Fruit fly (Drosophila melanogaster): ENCODE data around the gene Mst98Cb.

Gene Mst98Cb

dm6 chr3R:28336046-28336771 is 43.6 kb downstream of the Mst98Cb start, which contains the start of gene larp (continued):
- TF ChIP-seq CG6792 (GFP tag; optimal IDR thresholded peaks at IDR 0.05) (peak; percentile 25), salr (GFP tag; optimal IDR thresholded peaks at IDR 0.05) (peak in 1 of 2 experiments; percentile 38), svp (GFP tag) (peak; percentile 80), CG4318 (GFP tag; optimal IDR thresholded peaks at IDR 0.05) (no peak), fd59A (GFP tag; optimal IDR thresholded peaks at IDR 0.05) (no peak), CG8319 (GFP tag; optimal IDR thresholded peaks at IDR 0.05) (peak; percentile 36), CG10631 (GFP tag; optimal IDR thresholded peaks at IDR 0.05) (peak; percentile 70), achi (GFP tag; optimal IDR thresholded peaks at IDR 0.05) (peak; percentile 40), fd85E (GFP tag; optimal IDR thresholded peaks at IDR 0.05) (no peak), CG31627 (GFP tag; optimal IDR thresholded peaks at IDR 0.05) (peak; percentile 76), CG16779 (tag; optimal IDR thresholded peaks at IDR 0.05) (no peak), CG6163 (GFP tag; IDR thresholded peaks at IDR 0.05) (peak; percentile 50; the same call in 1 of the 3 replicates), eg (GFP tag; IDR thresholded peaks at IDR 0.05) (peak; percentile 65), Hr4 (GFP tag; optimal IDR thresholded peaks at IDR 0.05) (peak; percentile 50)

dm6 chr3R:28339654-28340605 is 47.3 kb downstream of the Mst98Cb start, which contains the start of the genes Gfat2 and Moca-cyp:
Gfat2 (minus strand) TSS chr3R:28339765.
Moca-cyp (plus strand) TSS chr3R:28340334.
- TF ChIP-seq Sox15 (GFP tag; optimal IDR thresholded peaks at IDR 0.05) (peak; percentile 57), salr (GFP tag; optimal IDR thresholded peaks at IDR 0.05) (peak; percentile 17 to 57), spab (GFP tag; optimal IDR thresholded peaks at IDR 0.05) (peak; percentile 11), CG9139 (GFP tag; optimal IDR thresholded peaks at IDR 0.05) (no peak), fd59A (GFP tag; optimal IDR thresholded peaks at IDR 0.05) (peak; percentile 12), Eip93F (GFP tag; optimal IDR thresholded peaks at IDR 0.05) (peak; percentile 34), achi (GFP tag; optimal IDR thresholded peaks at IDR 0.05) (peak; percentile 64), CG7368 (GFP tag; optimal IDR thresholded peaks at IDR 0.05) (peak; percentile 15), CG11762 (GFP tag; optimal IDR thresholded peaks at IDR 0.05; ENCODE audit: insufficient read depth) (peak; percentile 31), ss (GFP tag; optimal IDR thresholded peaks at IDR 0.05) (peak; percentile 35 to 59), topi (GFP tag; optimal IDR thresholded peaks at IDR 0.05) (peak; percentile 40), vri (GFP tag; optimal IDR thresholded peaks at IDR 0.05) (peak; percentile 13), CG8119 (GFP tag; IDR thresholded peaks at IDR 0.05) (0 out of 3 replicates have a peak, but pooled peaks have one; percentile 38), Ets96B (tag; optimal IDR thresholded peaks at IDR 0.05) (peak; percentile 52), Hr38 (GFP tag; optimal IDR thresholded peaks at IDR 0.05) (no peak), acj6 (GFP tag; optimal IDR thresholded peaks at IDR 0.05) (peak; percentile 61), CG6792 (GFP tag; optimal IDR thresholded peaks at IDR 0.05) (peak; percentile 32), Hr39 (GFP tag; optimal IDR thresholded peaks at IDR 0.05) (peak; percentile 33), Hr4 (GFP tag; optimal IDR thresholded peaks at IDR 0.05) (peak; percentile 54), CG8632 (GFP tag; optimal IDR thresholded peaks at IDR 0.05) (peak; percentile 52), Gug (GFP tag; IDR thresholded peaks at IDR 0.05) (peak; percentile 36; the same call in 1 of the 2 replicates), CG6276 (GFP tag; optimal IDR thresholded peaks at IDR 0.05) (no peak), CG3919 (GFP tag; optimal IDR thresholded peaks at IDR 0.05) (peak; percentile 61), CG32006 (GFP tag; optimal IDR thresholded peaks at IDR 0.05) (peak; percentile 64), dsx (GFP tag; optimal IDR thresholded peaks at IDR 0.05; ENCODE audit: poor library complexity, severe bottlenecking) (peak; percentile 44), CG31627 (GFP tag; optimal IDR thresholded peaks at IDR 0.05) (peak; percentile 25), CG4318 (GFP tag; optimal IDR thresholded peaks at IDR 0.05) (peak; percentile 49), Met (GFP tag; optimal IDR thresholded peaks at IDR 0.05) (peak; percentile 36), esn (GFP tag; optimal IDR thresholded peaks at IDR 0.05) (peak; percentile 49), Smox (GFP tag; optimal IDR thresholded peaks at IDR 0.05) (peak; percentile 42), pdm3 (GFP tag; optimal IDR thresholded peaks at IDR 0.05) (peak; percentile 49), CG10669 (GFP tag; optimal IDR thresholded peaks at IDR 0.05) (peak; percentile 53), Sox14 (GFP tag; optimal IDR thresholded peaks at IDR 0.05) (peak; percentile 8), CG10631 (GFP tag; optimal IDR thresholded peaks at IDR 0.05) (peak; percentile 57), CG11902 (GFP tag; optimal IDR thresholded peaks at IDR 0.05) (peak; percentile 24), Eip75B (GFP tag; optimal IDR thresholded peaks at IDR 0.05) (peak; percentile 3), lz (GFP tag; optimal IDR thresholded peaks at IDR 0.05) (peak; percentile 53), CG8319 (GFP tag; optimal IDR thresholded peaks at IDR 0.05) (peak; percentile 26), CG11294 (GFP tag; IDR thresholded peaks at IDR 0.05) (peak; percentile 38; the same call in 1 of the 2 replicates)

Measured in whole organism, prepupa.